Fruit fly (Drosophila melanogaster) whole organism, embryonic: ENCODE data around the gene Prm.

ENCODE experiments used
- Atf3 ChIP-seq: fragments of 200-800 bp; sonication (Bioruptor generic); optimal IDR thresholded peaks from 3 replicates; lab custom pipeline; 2016; ENCODE audit warnings: missing biosample characterization, missing genetic modification characterization
- B-H2 ChIP-seq: fragments of 200-800 bp; sonication (Bioruptor generic); optimal IDR thresholded peaks from 2 replicates; lab custom pipeline; 2018; ENCODE audit warnings: missing biosample characterization, mild to moderate bottlenecking, missing genetic modification characterization
- CG10274 ChIP-seq: fragments of 200-800 bp; sonication (Bioruptor generic); optimal IDR thresholded peaks from 3 replicates; lab custom pipeline; 2017; ENCODE audit warnings: missing biosample characterization, mild to moderate bottlenecking, missing genetic modification characterization
- CG12744 ChIP-seq: fragments of 200-800 bp; sonication (Bioruptor generic); optimal IDR thresholded peaks from 2 replicates; lab custom pipeline; 2016; ENCODE audit warnings: missing biosample characterization, missing genetic modification characterization
- CG12769 ChIP-seq: fragments of 200-800 bp; sonication (Bioruptor generic); optimal IDR thresholded peaks from 2 replicates; lab custom pipeline; 2019; ENCODE audit warnings: missing biosample characterization, mild to moderate bottlenecking, missing genetic modification characterization, moderate library complexity
- CG14050 ChIP-seq: fragments of 200-800 bp; sonication (Bioruptor generic); IDR thresholded peaks from 3 replicates; pipeline ENCODE4 v1.3.6; 2022; ENCODE audit warnings: missing biosample characterization, missing genetic modification characterization
- CG16779 ChIP-seq: fragments of 200-800 bp; sonication (Bioruptor generic); IDR thresholded peaks from 2 replicates; pipeline ENCODE4 v1.3.6; 2022; ENCODE audit warnings: missing biosample characterization, missing genetic modification characterization
- CG17361 ChIP-seq: fragments of 200-800 bp; sonication (Bioruptor generic); IDR thresholded peaks from 3 replicates; pipeline ENCODE4 v1.3.6; 2022; ENCODE audit warnings: missing biosample characterization, missing genetic modification characterization
- CG18619 ChIP-seq: fragments of 200-800 bp; sonication (Bioruptor generic); optimal IDR thresholded peaks from 3 replicates; lab custom pipeline; 2017; ENCODE audit warnings: missing biosample characterization, mild to moderate bottlenecking, missing genetic modification characterization
- CG2202 ChIP-seq: fragments of 200-800 bp; sonication (Bioruptor generic); optimal IDR thresholded peaks from 2 replicates; lab custom pipeline; 2018; ENCODE audit warnings: missing biosample characterization, mild to moderate bottlenecking, missing genetic modification characterization
- CG2875 ChIP-seq: fragments of 200-800 bp; sonication (Bioruptor generic); optimal IDR thresholded peaks from 2 replicates; lab custom pipeline; 2017; ENCODE audit warnings: missing biosample characterization, mild to moderate bottlenecking, missing genetic modification characterization, missing genetic modification reagents
- CG30020 ChIP-seq: fragments of 200-800 bp; optimal IDR thresholded peaks from 2 replicates; lab custom pipeline; 2019; ENCODE audit warnings: missing biosample characterization, mild to moderate bottlenecking, missing genetic modification characterization, moderate library complexity
- CG31441 ChIP-seq: fragments of 200-800 bp; sonication (Bioruptor generic); IDR thresholded peaks from 2 replicates; pipeline ENCODE4 v1.3.6; 2022; ENCODE audit warnings: missing biosample characterization, missing genetic modification characterization
- CG32532 ChIP-seq: fragments of 200-800 bp; sonication (Bioruptor generic); IDR thresholded peaks from 2 replicates; pipeline ENCODE4 v1.3.6; 2022; ENCODE audit warnings: missing biosample characterization, missing genetic modification characterization
- CG4360 ChIP-seq: fragments of 200-800 bp; sonication (Bioruptor generic); IDR thresholded peaks from 2 replicates; pipeline ENCODE4 v1.3.6; 2022; ENCODE audit warnings: missing biosample characterization, missing genetic modification characterization
- CG4617 ChIP-seq: fragments of 200-800 bp; sonication (Bioruptor generic); optimal IDR thresholded peaks from 3 replicates; lab custom pipeline; 2016; ENCODE audit warnings: missing biosample characterization, missing genetic modification characterization, borderline replicate concordance
- CG8765 ChIP-seq: fragments of 200-800 bp; sonication (Bioruptor generic); IDR thresholded peaks from 2 replicates; pipeline ENCODE4 v1.3.6; 2022; ENCODE audit warnings: missing biosample characterization, missing genetic modification characterization
- CG8924 ChIP-seq: fragments of 200-800 bp; optimal IDR thresholded peaks from 3 replicates; lab custom pipeline; 2019; ENCODE audit warnings: missing biosample characterization, mild to moderate bottlenecking, missing genetic modification characterization, moderate library complexity
- CG8944 ChIP-seq: fragments of 200-800 bp; sonication (Bioruptor generic); optimal IDR thresholded peaks from 3 replicates; lab custom pipeline; 2016; ENCODE audit warnings: missing biosample characterization, missing genetic modification characterization
- CG9727 ChIP-seq: fragments of 200-800 bp; sonication (Bioruptor generic); optimal IDR thresholded peaks from 3 replicates; lab custom pipeline; 2017; ENCODE audit warnings: missing biosample characterization, mild to moderate bottlenecking, missing genetic modification characterization
- Camta ChIP-seq: fragments of 200-800 bp; sonication (Bioruptor generic); optimal IDR thresholded peaks from 2 replicates; lab custom pipeline; 2016; ENCODE audit warnings: missing biosample characterization, missing genetic modification characterization
- E2f1 ChIP-seq: fragments of 200-800 bp; sonication (Bioruptor generic); IDR thresholded peaks from 2 replicates; pipeline ENCODE4 v1.3.6; 2022; ENCODE audit warnings: missing biosample characterization, missing genetic modification characterization
- Ets97D ChIP-seq: fragments of 200-800 bp; sonication (Bioruptor generic); optimal IDR thresholded peaks from 3 replicates; lab custom pipeline; 2016; ENCODE audit warnings: missing biosample characterization, missing genetic modification characterization
- Hmr ChIP-seq: fragments of 200-800 bp; sonication (Bioruptor generic); optimal IDR thresholded peaks from 3 replicates; lab custom pipeline; 2017; ENCODE audit warnings: mild to moderate bottlenecking, missing biosample characterization, missing genetic modification reagents, missing genetic modification characterization
- Jarid2 ChIP-seq: fragments of 200-800 bp; sonication (Bioruptor generic); optimal IDR thresholded peaks from 3 replicates; lab custom pipeline; 2017; ENCODE audit warnings: mild to moderate bottlenecking, missing biosample characterization, missing genetic modification reagents, missing genetic modification characterization
- Kr ChIP-seq: fragments of 200-800 bp; sonication (Bioruptor generic); optimal IDR thresholded peaks from 2 replicates; lab custom pipeline; 2017; ENCODE audit warnings: missing biosample characterization, mild to moderate bottlenecking, missing genetic modification characterization
- MESR4 ChIP-seq: fragments of 200-800 bp; sonication (Bioruptor generic); optimal IDR thresholded peaks from 2 replicates; lab custom pipeline; 2018; ENCODE audit warnings: missing biosample characterization, mild to moderate bottlenecking, missing genetic modification characterization, moderate library complexity
- Neu2 ChIP-seq: fragments of 200-800 bp; sonication (Bioruptor generic); optimal IDR thresholded peaks from 3 replicates; lab custom pipeline; 2016; ENCODE audit warnings: missing biosample characterization, missing genetic modification characterization, borderline replicate concordance
- Oli ChIP-seq: fragments of 200-800 bp; sonication (Bioruptor generic); optimal IDR thresholded peaks from 2 replicates; lab custom pipeline; 2018; ENCODE audit warnings: missing biosample characterization, mild to moderate bottlenecking, missing genetic modification characterization, moderate library complexity
- Sox102F ChIP-seq: fragments of 200-800 bp; sonication (Bioruptor generic); optimal IDR thresholded peaks from 2 replicates; lab custom pipeline; 2018; ENCODE audit warnings: missing biosample characterization, mild to moderate bottlenecking, missing genetic modification characterization, moderate library complexity
- Stat92E ChIP-seq, 3 experiments: fragments of >200 bp in 2 of 3; fragments of 200-800 bp in 1 of 3; sonication (Bioruptor generic) in 1 of 3; optimal IDR thresholded peaks; 2 replicates each; lab custom pipeline; 2017 to 2019; ENCODE audit warnings: missing biosample characterization in 3 of 3, missing genetic modification characterization in 3 of 3, mild to moderate bottlenecking in 1 of 3, moderate library complexity in 1 of 3
- ac ChIP-seq: fragments of 200-800 bp; sonication (Bioruptor generic); optimal IDR thresholded peaks from 3 replicates; lab custom pipeline; 2017; ENCODE audit warnings: missing biosample characterization, mild to moderate bottlenecking, missing genetic modification characterization
- az2 ChIP-seq: fragments of 200-800 bp; sonication (Bioruptor generic); optimal IDR thresholded peaks from 3 replicates; lab custom pipeline; 2016; ENCODE audit warnings: missing biosample characterization, missing genetic modification characterization
- dimm ChIP-seq: fragments of 200-800 bp; sonication (Bioruptor generic); IDR thresholded peaks from 2 replicates; pipeline ENCODE4 v1.3.6; 2022; ENCODE audit warnings: missing biosample characterization, missing genetic modification characterization
- ems ChIP-seq: fragments of 200-800 bp; sonication (Bioruptor generic); optimal IDR thresholded peaks from 3 replicates; lab custom pipeline; 2016; ENCODE audit warnings: missing biosample characterization, missing genetic modification characterization
- esg ChIP-seq: fragments of 200-800 bp; sonication (Bioruptor generic); conservative IDR thresholded peaks from 2 replicates; pipeline ENCODE4 v1.3.6; 2022; ENCODE audit warnings: missing biosample characterization, missing genetic modification characterization
- fd96Cb ChIP-seq: fragments of 200-800 bp; sonication (Bioruptor generic); optimal IDR thresholded peaks from 2 replicates; lab custom pipeline; 2018; ENCODE audit warnings: missing biosample characterization, mild to moderate bottlenecking, missing genetic modification characterization, moderate library complexity
- gt ChIP-seq: fragments of 200-800 bp; sonication (Bioruptor generic); IDR thresholded peaks from 2 replicates; pipeline ENCODE4 v1.3.6; 2022; ENCODE audit warnings: missing biosample characterization, missing genetic modification characterization
- kni ChIP-seq: fragments of 200-800 bp; sonication (Bioruptor generic); optimal IDR thresholded peaks from 3 replicates; lab custom pipeline; 2017; ENCODE audit warnings: mild to moderate bottlenecking, missing biosample characterization, missing genetic modification reagents, missing genetic modification characterization
- lola ChIP-seq, 3 experiments: fragments of >200 bp in 2 of 3; fragments of 200-800 bp in 1 of 3; sonication (Bioruptor generic) in 1 of 3; optimal IDR thresholded peaks; 2 replicates each; lab custom pipeline; 2017 to 2019; ENCODE audit warnings: missing biosample characterization in 3 of 3, missing genetic modification characterization in 3 of 3, mild to moderate bottlenecking in 1 of 3, moderate library complexity in 1 of 3
- mld ChIP-seq: fragments of 200-800 bp; sonication (Bioruptor generic); IDR thresholded peaks from 3 replicates; pipeline ENCODE4 v1.3.6; 2022; ENCODE audit warnings: missing biosample characterization, missing genetic modification characterization; ENCODE audit not compliant: partially characterized antibody
- nerfin-1 ChIP-seq: fragments of 200-800 bp; sonication (Bioruptor generic); optimal IDR thresholded peaks from 3 replicates; lab custom pipeline; 2019; ENCODE audit warnings: missing biosample characterization, mild to moderate bottlenecking, missing genetic modification characterization, moderate library complexity
- nom ChIP-seq: fragments of 200-800 bp; sonication (Bioruptor generic); optimal IDR thresholded peaks from 2 replicates; lab custom pipeline; 2017; ENCODE audit warnings: missing biosample characterization, missing genetic modification characterization, mild to moderate bottlenecking, moderate library complexity, missing genetic modification reagents
- onecut ChIP-seq: fragments of 200-800 bp; sonication (Bioruptor generic); IDR thresholded peaks from 2 replicates; pipeline ENCODE4 v1.3.6; 2022; ENCODE audit warnings: missing biosample characterization, missing genetic modification characterization
- pnt ChIP-seq: fragments of 200-800 bp; sonication (Bioruptor generic); optimal IDR thresholded peaks from 3 replicates; lab custom pipeline; 2016; ENCODE audit warnings: missing biosample characterization, missing genetic modification characterization
- pros ChIP-seq: fragments of 200-800 bp; sonication (Bioruptor generic); optimal IDR thresholded peaks from 3 replicates; lab custom pipeline; 2019; ENCODE audit warnings: missing biosample characterization, mild to moderate bottlenecking, missing genetic modification characterization, moderate library complexity
- sens ChIP-seq: fragments of 200-800 bp; sonication (Bioruptor generic); peaks from one replicate; lab custom pipeline; 2016; ENCODE audit warnings: missing biosample characterization, missing genetic modification characterization
- slou ChIP-seq: fragments of 200-800 bp; sonication (Bioruptor generic); optimal IDR thresholded peaks from 3 replicates; lab custom pipeline; 2016; ENCODE audit warnings: missing biosample characterization, missing genetic modification characterization
- tna ChIP-seq: fragments of 200-800 bp; sonication (Bioruptor generic); IDR thresholded peaks from 2 replicates; pipeline ENCODE4 v1.3.6; 2022; ENCODE audit warnings: missing biosample characterization, missing genetic modification characterization; ENCODE audit not compliant: partially characterized antibody
- ttk ChIP-seq: fragments of 200-800 bp; sonication (Bioruptor generic); IDR thresholded peaks from 2 replicates; pipeline ENCODE4 v2.1.2; 2022; ENCODE audit warnings: missing biosample characterization, missing genetic modification characterization

Gene Prm

dm6 chr3L:8721145-8721544 lies 24.0 kb downstream of the Prm start, which contains the start of the genes CG32022 and CG6511 (continued):
- TF ChIP-seq CG18619 (GFP tag; lab: Kevin White, UChicago) (peak; percentile 97), B-H2 (peak; percentile 98), CG8944 (peak; percentile 97), pnt (GFP tag; lab: Kevin White, UChicago) (peak; percentile 98), CG2875 (peak; percentile 86), CG8924 (tag; lab: Kevin White, UChicago) (peak; percentile 96), CG32532 (GFP tag; lab: Robert Waterston, UW) (peak; percentile 97), sens (peak; percentile 99), CG9727 (GFP tag; lab: Kevin White, UChicago) (peak; percentile 97), Jarid2 (GFP tag; lab: Kevin White, UChicago) (peak; percentile 83), lola (GFP tag; optimal IDR thresholded peaks at IDR 0.05; lab: Kevin White, UChicago) (peak in 1 of 3 experiments; percentile 97), az2 (GFP tag; lab: Kevin White, UChicago) (peak; percentile 96), CG31441 (GFP tag; lab: Robert Waterston, UW) (peak; percentile 94), fd96Cb (tag; lab: Kevin White, UChicago) (peak; percentile 96), MESR4 (GFP tag; lab: Kevin White, UChicago) (peak; percentile 38), ac (GFP tag; lab: Kevin White, UChicago) (peak; percentile 91), slou (GFP tag; lab: Kevin White, UChicago) (peak; percentile 94), dimm (GFP tag; lab: Robert Waterston, UW) (peak; percentile 90), CG10274 (GFP tag; lab: Kevin White, UChicago) (peak; percentile 99), E2f1 (GFP tag; lab: Robert Waterston, UW) (peak; percentile 95), CG2202 (tag; lab: Kevin White, UChicago) (peak; percentile 91), nom (GFP tag; lab: Kevin White, UChicago) (peak; percentile 89), CG4360 (peak; percentile 55), Neu2 (GFP tag; lab: Kevin White, UChicago) (peak; percentile 90), esg (GFP tag; lab: Robert Waterston, UW) (peak; percentile 96), CG12744 (peak; percentile 96), Hmr (GFP tag; lab: Kevin White, UChicago) (peak; percentile 97), onecut (GFP tag; lab: Robert Waterston, UW) (peak; percentile 87), CG14050 (GFP tag; lab: Robert Waterston, UW) (peak; percentile 94), gt (peak; percentile 89), Sox102F (GFP tag; lab: Kevin White, UChicago) (peak; percentile 95), Oli (tag; lab: Kevin White, UChicago) (peak; percentile 97), Ets97D (peak; percentile 90), mld (no peak), CG17361 (GFP tag; lab: Robert Waterston, UW) (peak; percentile 99), nerfin-1 (peak; percentile 96), kni (GFP tag; lab: Kevin White, UChicago) (peak; percentile 92), CG30020 (tag; lab: Kevin White, UChicago) (peak; percentile 86), CG16779 (GFP tag; lab: Robert Waterston, UW) (peak; percentile 85), CG12769 (peak; percentile 96), pros (GFP tag; lab: Kevin White, UChicago) (peak; percentile 66), Atf3 (peak; percentile 98), Stat92E (GFP tag; optimal IDR thresholded peaks at IDR 0.05; lab: Kevin White, UChicago) (peak in 1 of 3 experiments; percentile 88), tna (GFP tag; lab: Robert Waterston, UW) (no peak), Kr (GFP tag; lab: Kevin White, UChicago) (no peak), ttk (peak; percentile 94), CG8765 (GFP tag; lab: Robert Waterston, UW) (peak; percentile 93), ems (GFP tag; lab: Kevin White, UChicago) (peak; percentile 97), Camta (peak; percentile 97), CG4617 (GFP tag; lab: Kevin White, UChicago) (peak; percentile 96)
